Fruit fly (Drosophila melanogaster): ENCODE data around the gene MED11.

dm6 chr3L:18792009-18792339 lies 46.3 kb downstream of the MED11 start:
- TF ChIP-seq CrebB (tag; optimal IDR thresholded peaks at IDR 0.05): no peak
- no peak for TF ChIP-seq CG34376 (GFP tag; optimal IDR thresholded peaks at IDR 0.05)
- no peak for TF ChIP-seq Trl (optimal IDR thresholded peaks at IDR 0.05)
- TF ChIP-seq Trl (GFP tag; optimal IDR thresholded peaks at IDR 0.05): no peak
- no peak for TF ChIP-seq CG18599 (GFP tag; optimal IDR thresholded peaks at IDR 0.05)
- no peak for TF ChIP-seq CG4282 (GFP tag; optimal IDR thresholded peaks at IDR 0.05)
- TF ChIP-seq CG8290 (GFP tag; optimal IDR thresholded peaks at IDR 0.05): no peak
- TF ChIP-seq CG8290 (tag; optimal IDR thresholded peaks at IDR 0.05): no peak
- TF ChIP-seq corto (GFP tag; optimal IDR thresholded peaks at IDR 0.05): no peak
- TF ChIP-seq HLHmδ (GFP tag; optimal IDR thresholded peaks at IDR 0.05): no peak
- TF ChIP-seq Drgx (GFP tag; IDR thresholded peaks at IDR 0.05): no peak
- no peak for TF ChIP-seq eve (GFP tag; optimal IDR thresholded peaks at IDR 0.05)
